Worm (Caenorhabditis elegans) whole organism, young adult: ENCODE measurements around the gene mec-17.
"Not testable (repeated sequence)": the region's sequence is repeated elsewhere in the genome, so short reads cannot be mapped to it uniquely, and the experiment has no call there.

ENCODE experiments used
- C06A6.2 ChIP-seq: fragments of 200-800 bp; sonication (Bioruptor generic); conservative IDR thresholded peaks from 2 replicates; pipeline ENCODE4 v1.3.6; 2022; ENCODE audit warnings: missing genetic modification characterization, missing compliant biosample characterization
- D2030.7 ChIP-seq: fragments of 200-800 bp; sonication (Bioruptor generic); IDR thresholded peaks from 2 replicates; pipeline ENCODE4 v1.3.6; 2022; ENCODE audit warnings: missing genetic modification reagents, missing genetic modification characterization, missing compliant biosample characterization
- F33H1.4 ChIP-seq: fragments of 200-800 bp; sonication (Bioruptor generic); IDR thresholded peaks from 2 replicates; pipeline ENCODE4 v1.3.6; 2022; ENCODE audit warnings: missing genetic modification reagents, missing genetic modification characterization, missing compliant biosample characterization
- F49E8.2 ChIP-seq: sonication (generic microtip); optimal IDR thresholded peaks from 3 replicates; lab custom pipeline; 2017; ENCODE audit warnings: missing genetic modification characterization, mild to moderate bottlenecking, missing compliant biosample characterization, antibody characterized with exemption, moderate library complexity; ENCODE audit not compliant: insufficient read depth
- K11D2.4 ChIP-seq: fragments of 200-800 bp; sonication (Bioruptor generic); IDR thresholded peaks from 2 replicates; pipeline ENCODE4 v1.3.6; 2022; ENCODE audit warnings: missing genetic modification reagents, missing genetic modification characterization, missing compliant biosample characterization
- Y53G8AR.9 ChIP-seq: fragments of 200-800 bp; sonication (Bioruptor generic); conservative IDR thresholded peaks from 2 replicates; pipeline ENCODE4 v1.3.6; 2022; ENCODE audit warnings: missing genetic modification reagents, missing genetic modification characterization, missing compliant biosample characterization
- Y67H2A.10 ChIP-seq: fragments of 200-800 bp; sonication (Bioruptor generic); conservative IDR thresholded peaks from 2 replicates; pipeline ENCODE4 v1.3.6; 2022; ENCODE audit warnings: missing genetic modification reagents, missing genetic modification characterization, missing compliant biosample characterization
- Y79H2A.3 ChIP-seq: fragments of 200-800 bp; sonication (Bioruptor generic); conservative IDR thresholded peaks from 2 replicates; pipeline ENCODE4 v1.3.6; 2022; ENCODE audit warnings: missing genetic modification reagents, missing genetic modification characterization, missing compliant biosample characterization
- Y95B8A.8 ChIP-seq: fragments of 200-800 bp; sonication (Bioruptor generic); IDR thresholded peaks from 2 replicates; pipeline ENCODE4 v1.3.6; 2022; ENCODE audit warnings: missing genetic modification reagents, missing genetic modification characterization, missing compliant biosample characterization
- ZK185.1 ChIP-seq: sonication (generic microtip); optimal IDR thresholded peaks from 2 replicates; lab custom pipeline; 2016; ENCODE audit warnings: mild to moderate bottlenecking, missing genetic modification characterization, missing compliant biosample characterization; ENCODE audit not compliant: poor library complexity, severe bottlenecking
- aptf-2 ChIP-seq: fragments of 200-800 bp; sonication (Bioruptor generic); conservative IDR thresholded peaks from 2 replicates; pipeline ENCODE4 v1.3.6; 2022; ENCODE audit warnings: missing genetic modification reagents, missing genetic modification characterization, missing compliant biosample characterization
- attf-3 ChIP-seq: fragments of 200-800 bp; sonication (Bioruptor generic); conservative IDR thresholded peaks from 2 replicates; pipeline ENCODE4 v1.3.6; 2022; ENCODE audit warnings: missing genetic modification reagents, missing genetic modification characterization, missing compliant biosample characterization
- attf-5 ChIP-seq: fragments of 200-800 bp; sonication (Bioruptor generic); optimal IDR thresholded peaks from 2 replicates; lab custom pipeline; 2018; ENCODE audit warnings: mild to moderate bottlenecking, missing genetic modification characterization, missing compliant biosample characterization
- attf-6 ChIP-seq: fragments of 200-800 bp; sonication (Bioruptor generic); IDR thresholded peaks from 2 replicates; pipeline ENCODE4 v1.3.6; 2022; ENCODE audit warnings: missing genetic modification reagents, missing genetic modification characterization, missing compliant biosample characterization
- bed-2 ChIP-seq: fragments of 200-800 bp; sonication (Bioruptor generic); IDR thresholded peaks from 2 replicates; pipeline ENCODE4 v1.3.6; 2022; ENCODE audit warnings: missing genetic modification reagents, missing genetic modification characterization, missing compliant biosample characterization
- cebp-1 ChIP-seq, 2 experiments: fragments of 200-800 bp in 1 of 2; sonication (Bioruptor generic) in 1 of 2; sonication (generic microtip) in 1 of 2; IDR thresholded peaks in 1 of 2; optimal IDR thresholded peaks in 1 of 2; 2 replicates each; pipeline versions ENCODE4 v1.3.6 to Lab custom; 2017 to 2022; ENCODE audit warnings: missing compliant biosample characterization in 2 of 2, missing genetic modification characterization in 2 of 2, mild to moderate bottlenecking in 1 of 2, missing genetic modification reagents in 1 of 2, moderate library complexity in 1 of 2
- ceh-100 ChIP-seq: fragments of 200-800 bp; sonication (Bioruptor generic); IDR thresholded peaks from 2 replicates; pipeline ENCODE4 v1.3.6; 2022; ENCODE audit warnings: missing genetic modification reagents, missing genetic modification characterization, missing compliant biosample characterization
- ceh-91 ChIP-seq: fragments of 200-800 bp; sonication (Bioruptor generic); IDR thresholded peaks from 2 replicates; pipeline ENCODE4 v1.3.6; 2022; ENCODE audit warnings: missing genetic modification reagents, missing genetic modification characterization, missing compliant biosample characterization
- dox-1 ChIP-seq: fragments of 200-800 bp; sonication (Bioruptor generic); IDR thresholded peaks from 2 replicates; pipeline ENCODE4 v1.3.6; 2022; ENCODE audit warnings: missing genetic modification reagents, missing genetic modification characterization, missing compliant biosample characterization
- dpl-1 ChIP-seq: fragments of 150-350 bp; optimal IDR thresholded peaks from 2 replicates; lab custom pipeline; 2014; ENCODE audit warnings: missing biosample characterization, missing genetic modification reagents, missing genetic modification characterization
- egrh-3 ChIP-seq: fragments of 200-800 bp; sonication (Bioruptor generic); IDR thresholded peaks from 2 replicates; pipeline ENCODE4 v1.3.6; 2022; ENCODE audit warnings: missing genetic modification reagents, missing genetic modification characterization, missing compliant biosample characterization
- him-1 ChIP-seq: sonication (generic microtip); optimal IDR thresholded peaks from 2 replicates; lab custom pipeline; 2016; ENCODE audit warnings: missing genotype, missing genetic modification reagents, missing genetic modification characterization, missing compliant biosample characterization
- hmg-1.2 ChIP-seq: fragments of 200-800 bp; sonication (Bioruptor generic); IDR thresholded peaks from 2 replicates; pipeline ENCODE4 v1.3.6; 2022; ENCODE audit warnings: missing genetic modification reagents, missing genetic modification characterization, missing compliant biosample characterization
- hmg-20 ChIP-seq: fragments of 200-800 bp; sonication (Bioruptor generic); IDR thresholded peaks from 2 replicates; pipeline ENCODE4 v1.3.6; 2022; ENCODE audit warnings: missing genetic modification reagents, missing genetic modification characterization, missing compliant biosample characterization
- hsf-1 ChIP-seq: fragments of 200-800 bp; sonication (Bioruptor generic); IDR thresholded peaks from 2 replicates; pipeline ENCODE4 v1.3.6; 2022; ENCODE audit warnings: missing genetic modification reagents, missing genetic modification characterization, missing compliant biosample characterization
- let-526 ChIP-seq: fragments of 200-800 bp; sonication (Bioruptor generic); IDR thresholded peaks from 2 replicates; pipeline ENCODE4 v1.3.6; 2022; ENCODE audit warnings: missing genetic modification reagents, missing genetic modification characterization, missing compliant biosample characterization
- lin-26 ChIP-seq: fragments of 200-800 bp; sonication (Bioruptor generic); IDR thresholded peaks from 2 replicates; pipeline ENCODE4 v1.3.6; 2022; ENCODE audit warnings: missing genetic modification reagents, missing genetic modification characterization, missing compliant biosample characterization
- lin-54 ChIP-seq: fragments of 200-800 bp; sonication (Bioruptor generic); optimal IDR thresholded peaks from 2 replicates; lab custom pipeline; 2018; ENCODE audit warnings: mild to moderate bottlenecking, missing genetic modification characterization, missing compliant biosample characterization
- lir-1 ChIP-seq: fragments of 200-800 bp; sonication (Bioruptor generic); conservative IDR thresholded peaks from 2 replicates; pipeline ENCODE4 v1.3.6; 2022; ENCODE audit warnings: missing genetic modification reagents, missing genetic modification characterization, missing compliant biosample characterization
- lsl-1 ChIP-seq: fragments of 200-800 bp; sonication (Bioruptor generic); optimal IDR thresholded peaks from 2 replicates; lab custom pipeline; 2018; ENCODE audit warnings: mild to moderate bottlenecking, missing genetic modification characterization, moderate library complexity, missing compliant biosample characterization
- madf-6 ChIP-seq: fragments of 200-800 bp; sonication (Bioruptor generic); IDR thresholded peaks from 2 replicates; pipeline ENCODE4 v1.3.6; 2022; ENCODE audit warnings: missing genetic modification reagents, missing genetic modification characterization, missing compliant biosample characterization
- mcd-1 ChIP-seq: fragments of 200-800 bp; sonication (Bioruptor generic); IDR thresholded peaks from 2 replicates; pipeline ENCODE4 v1.3.6; 2022; ENCODE audit warnings: missing genetic modification reagents, missing genetic modification characterization, missing compliant biosample characterization
- nfyb-1 ChIP-seq: fragments of 200-800 bp; sonication (Bioruptor generic); IDR thresholded peaks from 2 replicates; pipeline ENCODE4 v1.3.6; 2022; ENCODE audit warnings: missing genetic modification reagents, missing genetic modification characterization, missing compliant biosample characterization
- nhr-80 ChIP-seq: sonication (generic microtip); optimal IDR thresholded peaks from 2 replicates; lab custom pipeline; 2016; ENCODE audit warnings: missing genetic modification characterization, missing compliant biosample characterization
- pbrm-1 ChIP-seq: fragments of 200-800 bp; sonication (Bioruptor generic); IDR thresholded peaks from 2 replicates; pipeline ENCODE4 v1.3.6; 2022; ENCODE audit warnings: missing genetic modification reagents, missing genetic modification characterization, missing compliant biosample characterization
- rcor-1 ChIP-seq: fragments of 200-800 bp; sonication (Bioruptor generic); IDR thresholded peaks from 2 replicates; pipeline ENCODE4 v1.3.6; 2022; ENCODE audit warnings: missing genetic modification reagents, missing genetic modification characterization, missing compliant biosample characterization
- tlf-1 ChIP-seq: fragments of 200-800 bp; sonication (Bioruptor generic); optimal IDR thresholded peaks from 2 replicates; lab custom pipeline; 2018; ENCODE audit warnings: mild to moderate bottlenecking, missing genetic modification characterization, missing compliant biosample characterization
- xnd-1 ChIP-seq: sonication (generic microtip); optimal IDR thresholded peaks from 2 replicates; lab custom pipeline; 2016; ENCODE audit warnings: missing genotype, missing genetic modification reagents, missing genetic modification characterization, missing compliant biosample characterization
- ztf-25 ChIP-seq: fragments of 200-800 bp; sonication (Bioruptor generic); IDR thresholded peaks from 2 replicates; pipeline ENCODE4 v1.3.6; 2022; ENCODE audit warnings: missing genetic modification reagents, missing genetic modification characterization, missing compliant biosample characterization
- ztf-28 ChIP-seq: fragments of 200-800 bp; sonication (Bioruptor generic); IDR thresholded peaks from 2 replicates; pipeline ENCODE4 v1.3.6; 2022; ENCODE audit warnings: missing genetic modification reagents, missing genetic modification characterization, missing compliant biosample characterization
- ztf-6 ChIP-seq: fragments of 200-800 bp; sonication (Bioruptor generic); IDR thresholded peaks from 2 replicates; pipeline ENCODE4 v1.3.6; 2022; ENCODE audit warnings: missing genetic modification reagents, missing genetic modification characterization, missing compliant biosample characterization

The mec-17 gene

ce11 chrIV:7954006-7954405 is 33.0 kb downstream of the mec-17 start:
- no peak for TF ChIP-seq hmg-20
- peak; percentile 63 for TF ChIP-seq lsl-1 (GFP tag; lab: Kevin White, UChicago)

ce11 chrIV:7948290-7948689 is 38.7 kb downstream of the mec-17 start, which contains the start of gene mcm-3AP:
Gene mcm-3AP (plus strand): TSS chrIV:7948672.
- TF ChIP-seq bed-2 (peak; percentile 68; the same call in 1 of the 2 replicates), ztf-25 (peak; percentile 84), ztf-28 (GFP tag; lab: Robert Waterston, UW) (peak; percentile 76), Y67H2A.10 (GFP tag; lab: Robert Waterston, UW) (peak; percentile 72; the same call in 1 of the 2 replicates), ceh-100 (GFP tag; lab: Robert Waterston, UW) (peak; percentile 96), mcd-1 (GFP tag; lab: Robert Waterston, UW) (peak; percentile 73), C06A6.2 (peak; percentile 63; the same call in 1 of the 2 replicates), let-526 (GFP tag; lab: Robert Waterston, UW) (0 out of 2 replicates have a peak, but pooled peaks have one; percentile 25), pbrm-1 (GFP tag; lab: Robert Waterston, UW) (peak; percentile 39; the same call in 1 of the 2 replicates), aptf-2 (GFP tag; lab: Robert Waterston, UW) (peak; percentile 89), nfyb-1 (GFP tag; lab: Robert Waterston, UW) (peak; percentile 65; the same call in 1 of the 2 replicates), attf-5 (peak; percentile 41), F33H1.4 (GFP tag; lab: Robert Waterston, UW) (peak; percentile 37), hmg-1.2 (GFP tag; lab: Robert Waterston, UW) (peak; percentile 59; the same call in 1 of the 2 replicates), ztf-6 (GFP tag; lab: Robert Waterston, UW) (0 out of 2 replicates have a peak, but pooled peaks have one; percentile 55), Y95B8A.8 (0 out of 2 replicates have a peak, but pooled peaks have one; percentile 55), attf-3 (GFP tag; lab: Robert Waterston, UW) (peak; percentile 79), rcor-1 (GFP tag; lab: Robert Waterston, UW) (peak; percentile 52), K11D2.4 (GFP tag; lab: Robert Waterston, UW) (0 out of 2 replicates have a peak, but pooled peaks have one; percentile 28), lin-26 (GFP tag; lab: Robert Waterston, UW) (peak; percentile 74; the same call in 1 of the 2 replicates), dox-1 (GFP tag; lab: Robert Waterston, UW) (peak; percentile 88), cebp-1 (tag; optimal IDR thresholded peaks at IDR 0.05; lab: Kevin White, UChicago) (peak; percentile 5), madf-6 (GFP tag; lab: Robert Waterston, UW) (peak; percentile 58), D2030.7 (GFP tag; lab: Robert Waterston, UW) (peak; percentile 74; the same call in 1 of the 2 replicates), egrh-3 (GFP tag; lab: Robert Waterston, UW) (peak; percentile 65)
- not testable (repeated sequence) for TF ChIP-seq cebp-1 (GFP tag; IDR thresholded peaks at IDR 0.05; lab: Robert Waterston, UW)

- TF ChIP-seq F49E8.2 (tag; lab: Kevin White, UChicago) (peak; percentile 73), rcor-1 (GFP tag; lab: Robert Waterston, UW) (peak; percentile 96), nhr-80 (tag; lab: Kevin White, UChicago) (peak; percentile 48), hsf-1 (GFP tag; lab: Robert Waterston, UW) (peak; percentile 88), xnd-1 (tag; lab: Kevin White, UChicago) (peak; percentile 69), lir-1 (GFP tag; lab: Robert Waterston, UW) (peak; percentile 72), him-1 (tag; lab: Kevin White, UChicago) (peak; percentile 23), cebp-1 (GFP tag; IDR thresholded peaks at IDR 0.05; lab: Robert Waterston, UW) (peak; percentile 71), cebp-1 (tag; optimal IDR thresholded peaks at IDR 0.05; lab: Kevin White, UChicago) (peak; percentile 75), dox-1 (GFP tag; lab: Robert Waterston, UW) (peak; percentile 97), F33H1.4 (GFP tag; lab: Robert Waterston, UW) (peak; percentile 88), tlf-1 (peak; percentile 69), Y67H2A.10 (GFP tag; lab: Robert Waterston, UW) (peak; percentile 86), D2030.7 (GFP tag; lab: Robert Waterston, UW) (peak; percentile 99), Y79H2A.3 (GFP tag; lab: Robert Waterston, UW) (peak; percentile 90), ceh-91 (GFP tag; lab: Robert Waterston, UW) (peak; percentile 97), dpl-1 (GFP tag; lab: Kevin White, UChicago) (peak; percentile 67), let-526 (GFP tag; lab: Robert Waterston, UW) (peak; percentile 71; the same call in 1 of the 2 replicates), Y53G8AR.9 (peak; percentile 88), attf-6 (peak; percentile 75), lin-54 (GFP tag; lab: Kevin White, UChicago) (peak; percentile 78), ZK185.1 (peak; percentile 51), madf-6 (GFP tag; lab: Robert Waterston, UW) (peak; percentile 96)
Measured at ce11 chrIV:7946899-7947499, 40.0 kb downstream of the mec-17 start, which contains the start of gene F20D12.12. Gene F20D12.12 (plus strand): TSS chrIV:7947440.
